Worm (Caenorhabditis elegans) whole organism, L2 larva: ENCODE measurements around the gene Y32H12A.7.
A peak's percentile ranks its signal among the peaks of the same experiment; 100 is the strongest.

Source experiments
- F13H6.1 ChIP-seq: sonication (generic microtip); optimal IDR thresholded peaks from 2 replicates; lab custom pipeline; 2016; ENCODE audit warnings: missing genetic modification characterization, missing compliant biosample characterization
- aly-2 ChIP-seq: fragments of 150-350 bp; optimal IDR thresholded peaks from 2 replicates; lab custom pipeline; 2014; ENCODE audit warnings: missing biosample characterization, missing genetic modification characterization
- ama-1 ChIP-seq: fragments of 150-350 bp; optimal IDR thresholded peaks from 2 replicates; lab custom pipeline; 2018; ENCODE audit warnings: inconsistent platforms
- blmp-1 ChIP-seq: sonication (generic microtip); optimal IDR thresholded peaks from 2 replicates; lab custom pipeline; 2017; ENCODE audit warnings: missing genetic modification characterization, mild to moderate bottlenecking, missing compliant biosample characterization, antibody characterized with exemption, moderate library complexity; ENCODE audit not compliant: insufficient read depth
- ceh-16 ChIP-seq: fragments of 150-350 bp; optimal IDR thresholded peaks from 2 replicates; lab custom pipeline; 2014; ENCODE audit warnings: missing biosample characterization, missing genetic modification characterization
- lsy-2 ChIP-seq, 2 experiments: fragments of 150-350 bp in 1 of 2; sonication (generic microtip) in 1 of 2; optimal IDR thresholded peaks; 2 replicates each; lab custom pipeline; 2014 to 2017; ENCODE audit warnings: missing biosample characterization in 2 of 2, missing genetic modification characterization in 2 of 2
- nhr-12 ChIP-seq: fragments of 150-350 bp; optimal IDR thresholded peaks from 2 replicates; lab custom pipeline; 2014; ENCODE audit warnings: missing biosample characterization, missing genetic modification characterization
- nhr-77 ChIP-seq: fragments of 150-350 bp; optimal IDR thresholded peaks from 2 replicates; lab custom pipeline; 2014; ENCODE audit warnings: missing biosample characterization, missing genetic modification characterization
- skn-1 ChIP-seq: sonication (generic microtip); optimal IDR thresholded peaks from 2 replicates; lab custom pipeline; 2017; ENCODE audit warnings: missing biosample characterization, missing genetic modification characterization
- sma-9 ChIP-seq, 2 experiments: fragments of 150-350 bp in 1 of 2; sonication (generic microtip) in 1 of 2; optimal IDR thresholded peaks; 2 replicates each; lab custom pipeline; 2014 to 2016; ENCODE audit warnings: missing genetic modification characterization in 2 of 2, mild to moderate bottlenecking in 1 of 2, missing biosample characterization in 1 of 2, missing compliant biosample characterization in 1 of 2, missing genetic modification reagents in 1 of 2, moderate library complexity in 1 of 2
- snpc-4 ChIP-seq: fragments of 150-350 bp; optimal IDR thresholded peaks from 2 replicates; lab custom pipeline; 2014; ENCODE audit warnings: missing biosample characterization, missing genetic modification characterization
- unc-39 ChIP-seq: fragments of 150-350 bp; optimal IDR thresholded peaks from 2 replicates; lab custom pipeline; 2014; ENCODE audit warnings: missing biosample characterization, missing genetic modification characterization

DNA sequence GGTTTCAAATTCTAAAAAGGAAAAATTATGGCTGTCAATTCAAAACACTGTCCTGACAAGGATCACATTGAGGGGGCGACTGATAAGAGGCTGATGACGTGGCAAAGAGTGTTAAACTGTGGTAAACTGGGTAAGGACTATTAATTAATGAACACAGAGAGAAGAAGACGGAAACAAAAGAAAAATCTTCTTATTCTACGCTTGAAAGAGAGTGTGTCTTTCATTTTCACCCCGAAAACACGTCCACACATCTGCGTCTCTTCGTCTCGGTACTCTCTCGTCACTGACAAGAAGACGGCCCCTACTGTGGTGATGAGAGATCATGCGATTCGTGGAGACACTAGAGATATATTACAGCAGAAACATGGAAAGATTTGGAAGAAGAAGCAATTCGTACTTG is 36.2 kb upstream of the Y32H12A.7 start:
- TF ChIP-seq nhr-77 (tag; lab: Kevin White, UChicago), result no peak
- no peak for TF ChIP-seq ama-1 (lab: Kevin White, UChicago)
- no peak for TF ChIP-seq nhr-12 (tag; lab: Kevin White, UChicago)
- no peak for TF ChIP-seq unc-39
- TF ChIP-seq blmp-1 (tag; lab: Kevin White, UChicago), result peak; percentile 68
- no peak for TF ChIP-seq ceh-16
- TF ChIP-seq lsy-2 (tag; optimal IDR thresholded peaks at IDR 0.05; lab: Kevin White, UChicago), result peak in 1 of 2 experiments; percentile 49
- no peak for TF ChIP-seq skn-1
- no peak for TF ChIP-seq aly-2 (tag; lab: Kevin White, UChicago)
- peak; percentile 52 for TF ChIP-seq F13H6.1 (tag; lab: Kevin White, UChicago)
- TF ChIP-seq snpc-4 (tag; lab: Kevin White, UChicago), result no peak
- TF ChIP-seq sma-9 (GFP tag; optimal IDR thresholded peaks at IDR 0.05; lab: Kevin White, UChicago), result peak; percentile 56
- TF ChIP-seq sma-9 (tag; optimal IDR thresholded peaks at IDR 0.05; lab: Kevin White, UChicago), result no peak
